Fruit fly (Drosophila melanogaster) whole organism, embryonic: Measurements from ENCODE around the gene CG15014.
A peak's percentile ranks its signal among the peaks of the same experiment; 100 is the strongest.

Experiments used
- Ada2b ChIP-seq: fragments of 200-800 bp; sonication (Bioruptor generic); IDR thresholded peaks from 2 replicates; pipeline ENCODE4 v1.3.6; 2022; ENCODE audit warnings: missing biosample characterization, missing genetic modification characterization
- Aef1 ChIP-seq: fragments of 200-800 bp; sonication (Bioruptor generic); IDR thresholded peaks from 3 replicates; pipeline ENCODE4 v1.3.6; 2022; ENCODE audit warnings: missing biosample characterization, missing genetic modification characterization
- BEAF-32 ChIP-seq: fragments of 200-800 bp; sonication (Bioruptor generic); optimal IDR thresholded peaks from 3 replicates; lab custom pipeline; 2017; ENCODE audit warnings: missing biosample characterization, missing genetic modification characterization, mild to moderate bottlenecking, moderate library complexity, missing genetic modification reagents
- Blimp-1 ChIP-seq: fragments of 200-800 bp; sonication (Bioruptor generic); optimal IDR thresholded peaks from 3 replicates; lab custom pipeline; 2018; ENCODE audit warnings: missing biosample characterization, missing genetic modification characterization, mild to moderate bottlenecking, moderate library complexity, missing genetic modification reagents
- BtbVII ChIP-seq: fragments of 200-800 bp; sonication (Bioruptor generic); optimal IDR thresholded peaks from 3 replicates; lab custom pipeline; 2017; ENCODE audit warnings: missing biosample characterization, mild to moderate bottlenecking, missing genetic modification characterization
- CG11695 ChIP-seq: fragments of 200-800 bp; sonication (Bioruptor generic); IDR thresholded peaks from 3 replicates; pipeline ENCODE4 v1.3.6; 2022; ENCODE audit warnings: missing biosample characterization, missing genetic modification characterization
- CG12071 ChIP-seq: fragments of 200-800 bp; sonication (Bioruptor generic); optimal IDR thresholded peaks from 3 replicates; lab custom pipeline; 2018; ENCODE audit warnings: missing biosample characterization, mild to moderate bottlenecking, missing genetic modification characterization
- CG12769 ChIP-seq: fragments of 200-800 bp; sonication (Bioruptor generic); optimal IDR thresholded peaks from 2 replicates; lab custom pipeline; 2019; ENCODE audit warnings: missing biosample characterization, mild to moderate bottlenecking, missing genetic modification characterization, moderate library complexity
- CG16779 ChIP-seq: fragments of 200-800 bp; sonication (Bioruptor generic); IDR thresholded peaks from 2 replicates; pipeline ENCODE4 v1.3.6; 2022; ENCODE audit warnings: missing biosample characterization, missing genetic modification characterization
- CG18619 ChIP-seq: fragments of 200-800 bp; sonication (Bioruptor generic); optimal IDR thresholded peaks from 3 replicates; lab custom pipeline; 2017; ENCODE audit warnings: missing biosample characterization, mild to moderate bottlenecking, missing genetic modification characterization
- CG2202 ChIP-seq: fragments of 200-800 bp; sonication (Bioruptor generic); optimal IDR thresholded peaks from 2 replicates; lab custom pipeline; 2018; ENCODE audit warnings: missing biosample characterization, mild to moderate bottlenecking, missing genetic modification characterization
- CG2889 ChIP-seq: fragments of 200-800 bp; sonication (Bioruptor generic); IDR thresholded peaks from 3 replicates; pipeline ENCODE4 v1.3.6; 2022; ENCODE audit warnings: missing biosample characterization, missing genetic modification characterization
- CG5953 ChIP-seq: fragments of 200-800 bp; sonication (Bioruptor generic); IDR thresholded peaks from 2 replicates; pipeline ENCODE4 v1.3.6; 2022; ENCODE audit warnings: missing biosample characterization, missing genetic modification characterization
- CG6654 ChIP-seq: fragments of 200-800 bp; sonication (Bioruptor generic); optimal IDR thresholded peaks from 2 replicates; lab custom pipeline; 2017; ENCODE audit warnings: missing biosample characterization, mild to moderate bottlenecking, missing genetic modification characterization
- CG7987 ChIP-seq: fragments of 200-800 bp; sonication (Bioruptor generic); optimal IDR thresholded peaks from 2 replicates; lab custom pipeline; 2018; ENCODE audit warnings: missing biosample characterization, mild to moderate bottlenecking, missing genetic modification characterization, moderate library complexity
- D ChIP-seq, 2 experiments: fragments of 200-800 bp in 1 of 2; fragments of >200 bp in 1 of 2; sonication (Bioruptor generic) in 1 of 2; optimal IDR thresholded peaks; 2 replicates in 1 of 2; 3 replicates in 1 of 2; lab custom pipeline; 2017; ENCODE audit warnings: mild to moderate bottlenecking in 1 of 2, missing biosample characterization in 1 of 2, missing genetic modification characterization in 1 of 2, missing genetic modification reagents in 1 of 2
- Dek ChIP-seq: fragments of 200-800 bp; sonication (Bioruptor generic); optimal IDR thresholded peaks from 3 replicates; lab custom pipeline; 2019; ENCODE audit warnings: missing biosample characterization, mild to moderate bottlenecking, missing genetic modification characterization, moderate library complexity
- Doc3 ChIP-seq: fragments of 200-800 bp; sonication (Bioruptor generic); IDR thresholded peaks from 3 replicates; pipeline ENCODE4 v1.3.6; 2022; ENCODE audit warnings: missing biosample characterization, missing genetic modification characterization; ENCODE audit not compliant: partially characterized antibody
- E2f1 ChIP-seq: fragments of 200-800 bp; sonication (Bioruptor generic); IDR thresholded peaks from 2 replicates; pipeline ENCODE4 v1.3.6; 2022; ENCODE audit warnings: missing biosample characterization, missing genetic modification characterization
- HLH3B ChIP-seq: fragments of 200-800 bp; sonication (Bioruptor generic); IDR thresholded peaks from 2 replicates; pipeline ENCODE4 v1.3.6; 2022; ENCODE audit warnings: missing biosample characterization, missing genetic modification characterization
- Hr3 ChIP-seq: fragments of 200-800 bp; sonication (Bioruptor generic); optimal IDR thresholded peaks from 3 replicates; lab custom pipeline; 2016; ENCODE audit warnings: missing biosample characterization, missing genetic modification characterization
- Lhr ChIP-seq: fragments of 200-800 bp; sonication (Bioruptor generic); optimal IDR thresholded peaks from 3 replicates; lab custom pipeline; 2017; ENCODE audit warnings: mild to moderate bottlenecking, missing biosample characterization, missing genetic modification reagents, missing genetic modification characterization
- Lpt ChIP-seq: fragments of >200 bp; optimal IDR thresholded peaks from 2 replicates; lab custom pipeline; 2018; ENCODE audit warnings: missing biosample characterization, missing genetic modification characterization
- Nf-YB ChIP-seq: fragments of 200-800 bp; sonication (Bioruptor generic); optimal IDR thresholded peaks from 3 replicates; lab custom pipeline; 2019; ENCODE audit warnings: missing biosample characterization, mild to moderate bottlenecking, missing genetic modification characterization, moderate library complexity
- PHDP ChIP-seq: fragments of 200-800 bp; sonication (Bioruptor generic); optimal IDR thresholded peaks from 3 replicates; lab custom pipeline; 2018; ENCODE audit warnings: missing biosample characterization, mild to moderate bottlenecking, missing genetic modification characterization, moderate library complexity
- Ravus ChIP-seq: fragments of 200-800 bp; sonication (Bioruptor generic); IDR thresholded peaks from 2 replicates; pipeline ENCODE4 v1.3.6; 2022; ENCODE audit warnings: missing biosample characterization, missing genetic modification characterization
- Stat92E ChIP-seq, 3 experiments: fragments of >200 bp in 2 of 3; fragments of 200-800 bp in 1 of 3; sonication (Bioruptor generic) in 1 of 3; optimal IDR thresholded peaks; 2 replicates each; lab custom pipeline; 2017 to 2019; ENCODE audit warnings: missing biosample characterization in 3 of 3, missing genetic modification characterization in 3 of 3, mild to moderate bottlenecking in 1 of 3, moderate library complexity in 1 of 3
- Trl ChIP-seq, 3 experiments: fragments of >200 bp in 2 of 3; fragments of 200-800 bp in 1 of 3; sonication (Bioruptor generic) in 1 of 3; optimal IDR thresholded peaks; 2 replicates in 1 of 3; 3 replicates in 2 of 3; lab custom pipeline; 2016 to 2017; ENCODE audit warnings: missing biosample characterization in 1 of 3, missing genetic modification characterization in 1 of 3
- amos ChIP-seq: fragments of 200-800 bp; sonication (Bioruptor generic); IDR thresholded peaks from 2 replicates; pipeline ENCODE4 v1.3.6; 2022; ENCODE audit warnings: missing biosample characterization, missing genetic modification characterization; ENCODE audit not compliant: partially characterized antibody
- ap ChIP-seq: fragments of 200-800 bp; sonication (Bioruptor generic); IDR thresholded peaks from 2 replicates; pipeline ENCODE4 v1.3.6; 2022; ENCODE audit warnings: missing biosample characterization, missing genetic modification characterization
- bowl ChIP-seq: fragments of 200-800 bp; sonication (Bioruptor generic); IDR thresholded peaks from 2 replicates; pipeline ENCODE4 v1.3.6; 2022; ENCODE audit warnings: missing biosample characterization, missing genetic modification characterization
- btn ChIP-seq: fragments of 200-800 bp; sonication (Bioruptor generic); optimal IDR thresholded peaks from 2 replicates; lab custom pipeline; 2016; ENCODE audit warnings: missing biosample characterization, missing genetic modification characterization
- cato ChIP-seq: fragments of 200-800 bp; sonication (Bioruptor generic); optimal IDR thresholded peaks from 2 replicates; lab custom pipeline; 2016; ENCODE audit warnings: missing biosample characterization, missing genetic modification characterization, borderline replicate concordance
- cwo ChIP-seq: fragments of 200-800 bp; sonication (Bioruptor generic); optimal IDR thresholded peaks from 3 replicates; lab custom pipeline; 2017; ENCODE audit warnings: missing biosample characterization, missing genetic modification characterization, mild to moderate bottlenecking, moderate library complexity, missing genetic modification reagents
- emc ChIP-seq: fragments of 200-800 bp; sonication (Bioruptor generic); optimal IDR thresholded peaks from 2 replicates; lab custom pipeline; 2016; ENCODE audit warnings: missing biosample characterization, missing genetic modification characterization
- fd3F ChIP-seq: fragments of 200-800 bp; sonication (Bioruptor generic); optimal IDR thresholded peaks from 2 replicates; lab custom pipeline; 2018; ENCODE audit warnings: missing biosample characterization, mild to moderate bottlenecking, missing genetic modification characterization, moderate library complexity
- gsb-n ChIP-seq: fragments of 200-800 bp; sonication (Bioruptor generic); optimal IDR thresholded peaks from 3 replicates; lab custom pipeline; 2018; ENCODE audit warnings: missing biosample characterization, mild to moderate bottlenecking, missing genetic modification characterization
- ham ChIP-seq: fragments of 200-800 bp; sonication (Bioruptor generic); IDR thresholded peaks from 2 replicates; pipeline ENCODE4 v1.3.6; 2022; ENCODE audit warnings: missing biosample characterization, missing genetic modification characterization
- lmd ChIP-seq: fragments of 200-800 bp; sonication (Bioruptor generic); IDR thresholded peaks from 2 replicates; pipeline ENCODE4 v1.3.6; 2022; ENCODE audit warnings: missing biosample characterization, missing genetic modification characterization
- luna ChIP-seq: fragments of 200-800 bp; sonication (Bioruptor generic); optimal IDR thresholded peaks from 2 replicates; lab custom pipeline; 2016; ENCODE audit warnings: missing biosample characterization, missing genetic modification characterization
- mam ChIP-seq: fragments of 200-800 bp; sonication (Bioruptor generic); optimal IDR thresholded peaks from 3 replicates; lab custom pipeline; 2016; ENCODE audit warnings: missing biosample characterization, missing genetic modification characterization
- pho ChIP-seq: fragments of 200-800 bp; sonication (Bioruptor generic); optimal IDR thresholded peaks from 2 replicates; lab custom pipeline; 2016; ENCODE audit warnings: missing biosample characterization, missing genetic modification characterization
- schlank ChIP-seq: fragments of 200-800 bp; sonication (Bioruptor generic); optimal IDR thresholded peaks from 2 replicates; lab custom pipeline; 2018; ENCODE audit warnings: missing biosample characterization, mild to moderate bottlenecking, missing genetic modification characterization
- shn ChIP-seq: fragments of 200-800 bp; sonication (Bioruptor generic); optimal IDR thresholded peaks from 3 replicates; lab custom pipeline; 2016; ENCODE audit warnings: missing biosample characterization, missing genetic modification characterization
- sna ChIP-seq: fragments of 200-800 bp; sonication (Bioruptor generic); IDR thresholded peaks from 2 replicates; pipeline ENCODE4 v1.3.6; 2022; ENCODE audit warnings: missing biosample characterization, missing genetic modification characterization; ENCODE audit not compliant: partially characterized antibody
- tap ChIP-seq: fragments of 200-800 bp; optimal IDR thresholded peaks from 3 replicates; lab custom pipeline; 2019; ENCODE audit warnings: missing biosample characterization, mild to moderate bottlenecking, missing genetic modification characterization, moderate library complexity
- unpg ChIP-seq: fragments of 200-800 bp; sonication (Bioruptor generic); optimal IDR thresholded peaks from 3 replicates; lab custom pipeline; 2018; ENCODE audit warnings: missing biosample characterization, mild to moderate bottlenecking, missing genetic modification characterization, moderate library complexity
- wor ChIP-seq: fragments of 200-800 bp; sonication (Bioruptor generic); IDR thresholded peaks from 2 replicates; pipeline ENCODE4 v1.3.6; 2022; ENCODE audit warnings: missing biosample characterization, missing genetic modification characterization
- z ChIP-seq: fragments of 200-800 bp; sonication (Bioruptor generic); IDR thresholded peaks from 3 replicates; pipeline ENCODE4 v1.3.6; 2022; ENCODE audit warnings: missing biosample characterization, missing genetic modification characterization
- zf30C ChIP-seq: fragments of 200-800 bp; sonication (Bioruptor generic); optimal IDR thresholded peaks from 3 replicates; lab custom pipeline; 2018; ENCODE audit warnings: missing biosample characterization, mild to moderate bottlenecking, missing genetic modification characterization

Gene CG15014

DNA sequence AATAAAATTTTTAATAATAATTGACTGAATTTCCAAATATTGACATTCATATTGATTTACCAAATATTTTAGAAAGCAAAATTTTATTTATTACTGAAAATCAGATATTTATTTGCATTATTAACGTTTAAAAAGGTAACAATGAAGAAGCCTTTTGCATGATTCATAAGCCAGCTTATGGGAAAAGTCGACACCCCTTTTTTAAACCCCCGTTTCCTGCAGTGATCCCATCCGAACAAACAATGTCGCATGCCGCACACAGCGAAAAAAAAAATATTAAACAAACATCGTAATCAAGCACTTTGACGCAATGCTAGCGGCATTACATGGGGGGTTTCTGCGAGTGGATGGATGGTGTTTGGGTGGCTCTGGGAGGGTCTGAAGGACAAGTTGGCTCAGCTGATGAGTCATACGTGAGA is 31.6 kb upstream of the CG15014 start (continued):
- 0 out of 2 replicates have a peak, but pooled peaks have one; percentile 39 for TF ChIP-seq CG16779 (GFP tag; lab: Robert Waterston, UW)
- TF ChIP-seq Hr3 = peak; percentile 27
- no peak for TF ChIP-seq tap (tag; lab: Kevin White, UChicago)
- TF ChIP-seq BtbVII (GFP tag; lab: Kevin White, UChicago) = peak; percentile 11
- TF ChIP-seq amos (GFP tag; lab: Robert Waterston, UW) = no peak
- peak; percentile 40 for TF ChIP-seq lmd
- TF ChIP-seq emc = no peak
- no peak for TF ChIP-seq CG6654 (GFP tag; lab: Kevin White, UChicago)
- no peak for TF ChIP-seq Nf-YB
- TF ChIP-seq CG2889 (GFP tag; lab: Robert Waterston, UW) = no peak
- no peak for TF ChIP-seq pho (GFP tag; lab: Kevin White, UChicago)
- TF ChIP-seq CG12071 (GFP tag; lab: Kevin White, UChicago) = peak; percentile 65
- no peak for TF ChIP-seq Stat92E (GFP tag; optimal IDR thresholded peaks at IDR 0.05; lab: Kevin White, UChicago)
- TF ChIP-seq shn (GFP tag; lab: Kevin White, UChicago) = peak; percentile 38
- no peak for TF ChIP-seq sna (GFP tag; lab: Robert Waterston, UW)
- no peak for TF ChIP-seq Ravus
- TF ChIP-seq schlank (tag; lab: Kevin White, UChicago) = peak; percentile 44
- peak; percentile 8 for TF ChIP-seq zf30C (GFP tag; lab: Kevin White, UChicago)
- TF ChIP-seq Ada2b (GFP tag; lab: Robert Waterston, UW) = peak; percentile 34; the same call in 1 of the 2 replicates
- peak; percentile 25 for TF ChIP-seq CG18619 (GFP tag; lab: Kevin White, UChicago)
- TF ChIP-seq CG2202 = no peak
- no peak for TF ChIP-seq Lhr (GFP tag; lab: Kevin White, UChicago)
- peak; percentile 17 for TF ChIP-seq unpg (GFP tag; lab: Kevin White, UChicago)
- no peak for TF ChIP-seq Lpt (GFP tag; lab: Kevin White, UChicago)
- TF ChIP-seq cato (GFP tag; lab: Kevin White, UChicago) = no peak
- no peak for TF ChIP-seq HLH3B (GFP tag; lab: Robert Waterston, UW)
- no peak for TF ChIP-seq Aef1
- TF ChIP-seq wor (GFP tag; lab: Robert Waterston, UW) = no peak
- TF ChIP-seq Trl (optimal IDR thresholded peaks at IDR 0.05; lab: Kevin White, UChicago) = no peak
- TF ChIP-seq Trl (GFP tag; optimal IDR thresholded peaks at IDR 0.05; lab: Kevin White, UChicago) = peak; percentile 56
- no peak for TF ChIP-seq gsb-n (tag; lab: Kevin White, UChicago)
- no peak for TF ChIP-seq CG11695 (GFP tag; lab: Robert Waterston, UW)
- TF ChIP-seq Blimp-1 (GFP tag; lab: Kevin White, UChicago) = peak; percentile 22
- TF ChIP-seq E2f1 (GFP tag; lab: Robert Waterston, UW) = no peak
- TF ChIP-seq btn (GFP tag; lab: Kevin White, UChicago) = no peak
- no peak for TF ChIP-seq fd3F (GFP tag; lab: Kevin White, UChicago)
- TF ChIP-seq z (GFP tag; lab: Robert Waterston, UW) = no peak
- TF ChIP-seq CG5953 = peak; percentile 29; the same call in 1 of the 2 replicates
- peak; percentile 29 for TF ChIP-seq cwo
- no peak for TF ChIP-seq bowl
- TF ChIP-seq ap (GFP tag; lab: Robert Waterston, UW) = no peak
- TF ChIP-seq CG12769 (tag; lab: Kevin White, UChicago) = peak; percentile 30
- TF ChIP-seq CG7987 (GFP tag; lab: Kevin White, UChicago) = peak; percentile 60
- TF ChIP-seq mam (GFP tag; lab: Kevin White, UChicago) = peak; percentile 13
- no peak for TF ChIP-seq Doc3 (GFP tag; lab: Robert Waterston, UW)
- no peak; the same call in 1 of the 2 replicates for TF ChIP-seq ham (GFP tag; lab: Robert Waterston, UW)
- TF ChIP-seq D (optimal IDR thresholded peaks at IDR 0.05; lab: Kevin White, UChicago) = no peak
- peak; percentile 42 for TF ChIP-seq D (GFP tag; optimal IDR thresholded peaks at IDR 0.05; lab: Kevin White, UChicago)
- no peak for TF ChIP-seq BEAF-32 (GFP tag; lab: Kevin White, UChicago)
- peak; percentile 10 for TF ChIP-seq Dek (tag; lab: Kevin White, UChicago)
- TF ChIP-seq luna = no peak
- TF ChIP-seq PHDP (tag; lab: Kevin White, UChicago) = peak; percentile 33
